Fruit fly (Drosophila melanogaster): ENCODE measurements around the gene Zyx.
A peak's percentile ranks its signal among the peaks of the same experiment; 100 is the strongest.

Zyx gene

dm6 chr4:1060373-1061094, 4.3 kb downstream of the Zyx start, which contains the start of gene apolpp:
TSS of gene apolpp (plus strand) at chr4:1060969.
- peak; percentile 4 for TF ChIP-seq Hr39 (GFP tag; optimal IDR thresholded peaks at IDR 0.05)
- TF ChIP-seq pdm3 (GFP tag; optimal IDR thresholded peaks at IDR 0.05), result no peak
- peak; percentile 6 for TF ChIP-seq Eip75B (GFP tag; optimal IDR thresholded peaks at IDR 0.05)
- no peak for TF ChIP-seq Sox14 (GFP tag; optimal IDR thresholded peaks at IDR 0.05)
- no peak for TF ChIP-seq eg (GFP tag; IDR thresholded peaks at IDR 0.05)
- TF ChIP-seq cyc (GFP tag; optimal IDR thresholded peaks at IDR 0.05), result peak; percentile 15
- TF ChIP-seq CG15336 (GFP tag; IDR thresholded peaks at IDR 0.05), result peak; percentile 7; the same call in 1 of the 2 replicates
- TF ChIP-seq esn (GFP tag; optimal IDR thresholded peaks at IDR 0.05), result peak; percentile 4
- TF ChIP-seq CG3919 (GFP tag; optimal IDR thresholded peaks at IDR 0.05), result no peak
- no peak for TF ChIP-seq CG8119 (GFP tag; IDR thresholded peaks at IDR 0.05)
- no peak for TF ChIP-seq Hr38 (GFP tag; optimal IDR thresholded peaks at IDR 0.05)
- TF ChIP-seq Met (GFP tag; optimal IDR thresholded peaks at IDR 0.05), result peak; percentile 1
- no peak for TF ChIP-seq Ets21C (GFP tag; optimal IDR thresholded peaks at IDR 0.05)
- no peak for TF ChIP-seq dac (GFP tag; optimal IDR thresholded peaks at IDR 0.05)
- TF ChIP-seq CG3032 (tag; optimal IDR thresholded peaks at IDR 0.05), result peak; percentile 48
- TF ChIP-seq CG4318 (GFP tag; optimal IDR thresholded peaks at IDR 0.05), result no peak
- TF ChIP-seq Smox (GFP tag; optimal IDR thresholded peaks at IDR 0.05), result no peak
- TF ChIP-seq CG11902 (GFP tag; optimal IDR thresholded peaks at IDR 0.05), result no peak
- peak; percentile 69 for TF ChIP-seq Eip78C (GFP tag)
- no peak for TF ChIP-seq Eip93F (GFP tag; optimal IDR thresholded peaks at IDR 0.05)
- TF ChIP-seq CG10631 (GFP tag; optimal IDR thresholded peaks at IDR 0.05), result no peak
- TF ChIP-seq svp (GFP tag), result peak; percentile 48
- peak; percentile 23 for TF ChIP-seq CG31627 (GFP tag; optimal IDR thresholded peaks at IDR 0.05)
- peak; percentile 26 for TF ChIP-seq dsx (GFP tag; optimal IDR thresholded peaks at IDR 0.05; ENCODE audit: poor library complexity, severe bottlenecking)
- no peak for TF ChIP-seq OdsH (GFP tag; optimal IDR thresholded peaks at IDR 0.05)
- TF ChIP-seq acj6 (GFP tag; optimal IDR thresholded peaks at IDR 0.05), result no peak

- no peak for TF ChIP-seq CG32006 (GFP tag; optimal IDR thresholded peaks at IDR 0.05)
- no peak for TF ChIP-seq CG11902 (GFP tag; optimal IDR thresholded peaks at IDR 0.05)
- no peak for TF ChIP-seq Hr38 (GFP tag; optimal IDR thresholded peaks at IDR 0.05)
- no peak for TF ChIP-seq Blimp-1 (GFP tag; optimal IDR thresholded peaks at IDR 0.05)
- TF ChIP-seq fkh (GFP tag; optimal IDR thresholded peaks at IDR 0.05), result no peak
- no peak for TF ChIP-seq topi (GFP tag; optimal IDR thresholded peaks at IDR 0.05)
- TF ChIP-seq pdm3 (GFP tag; optimal IDR thresholded peaks at IDR 0.05), result peak; percentile 33
- no peak for TF ChIP-seq CG11762 (GFP tag; optimal IDR thresholded peaks at IDR 0.05; ENCODE audit: insufficient read depth)
- no peak for TF ChIP-seq net (GFP tag; optimal IDR thresholded peaks at IDR 0.05)
- TF ChIP-seq CG6808 (GFP tag; optimal IDR thresholded peaks at IDR 0.05), result no peak
- no peak for TF ChIP-seq cyc (GFP tag; optimal IDR thresholded peaks at IDR 0.05)
- TF ChIP-seq CG8319 (GFP tag; optimal IDR thresholded peaks at IDR 0.05), result no peak
- peak; percentile 1 for TF ChIP-seq Sox102F (GFP tag; optimal IDR thresholded peaks at IDR 0.05)
- no peak for TF ChIP-seq Smox (GFP tag; optimal IDR thresholded peaks at IDR 0.05)
- TF ChIP-seq Met (GFP tag; optimal IDR thresholded peaks at IDR 0.05), result peak; percentile 35
- TF ChIP-seq CG16779 (tag; optimal IDR thresholded peaks at IDR 0.05), result no peak
- no peak for TF ChIP-seq CG3032 (tag; optimal IDR thresholded peaks at IDR 0.05)
- TF ChIP-seq Hr39 (GFP tag; optimal IDR thresholded peaks at IDR 0.05), result no peak
- TF ChIP-seq CG31627 (GFP tag; optimal IDR thresholded peaks at IDR 0.05), result no peak
- no peak for TF ChIP-seq CG3919 (GFP tag; optimal IDR thresholded peaks at IDR 0.05)
- TF ChIP-seq dsx (GFP tag; optimal IDR thresholded peaks at IDR 0.05; ENCODE audit: poor library complexity, severe bottlenecking), result no peak
- TF ChIP-seq Hr4 (GFP tag; optimal IDR thresholded peaks at IDR 0.05), result peak; percentile 35
- TF ChIP-seq OdsH (GFP tag; optimal IDR thresholded peaks at IDR 0.05), result peak; percentile 46
- no peak for TF ChIP-seq fd85E (GFP tag; optimal IDR thresholded peaks at IDR 0.05)
- no peak for TF ChIP-seq CG9139 (GFP tag; optimal IDR thresholded peaks at IDR 0.05)
- no peak for TF ChIP-seq svp (GFP tag)
- no peak for TF ChIP-seq eg (GFP tag; IDR thresholded peaks at IDR 0.05)
- no peak for TF ChIP-seq CG11294 (GFP tag; IDR thresholded peaks at IDR 0.05)
- TF ChIP-seq Eip93F (GFP tag; optimal IDR thresholded peaks at IDR 0.05), result no peak
- no peak for TF ChIP-seq Sox15 (GFP tag; optimal IDR thresholded peaks at IDR 0.05)
- no peak for TF ChIP-seq lz (GFP tag; optimal IDR thresholded peaks at IDR 0.05)
- TF ChIP-seq CG7368 (GFP tag; optimal IDR thresholded peaks at IDR 0.05), result no peak
- TF ChIP-seq CG8632 (GFP tag; optimal IDR thresholded peaks at IDR 0.05), result no peak
- no peak for TF ChIP-seq achi (GFP tag; optimal IDR thresholded peaks at IDR 0.05)
- TF ChIP-seq Ets21C (GFP tag; optimal IDR thresholded peaks at IDR 0.05), result no peak
- TF ChIP-seq CG34406 (GFP tag; optimal IDR thresholded peaks at IDR 0.05), result peak; percentile 16
- peak; percentile 17 for TF ChIP-seq Eip75B (GFP tag; optimal IDR thresholded peaks at IDR 0.05)
- no peak for TF ChIP-seq CG1621 (tag; optimal IDR thresholded peaks at IDR 0.05)
Observed at dm6 chr4:1053653-1054163, 11.1 kb downstream of the Zyx start, which contains the start of gene CaMKII. TSS of gene CaMKII (minus strand) at chr4:1053703.

All from whole organism, prepupa.